Fruit fly (Drosophila melanogaster): ENCODE data around the gene CG33307.

dm6 chr2L:13881387-13881902 is 40.1 kb upstream of the CG33307 start:
- TF ChIP-seq CG8478 (optimal IDR thresholded peaks at IDR 0.05) (no peak), CTCF (optimal IDR thresholded peaks at IDR 0.05) (no peak)

Data from S2 (cell line).